Worm (Caenorhabditis elegans) whole organism, young adult: ENCODE data around the gene snfc-5.

Experiments used
- B0261.1 ChIP-seq: sonication (generic microtip); optimal IDR thresholded peaks from 2 replicates; lab custom pipeline; 2016; ENCODE audit warnings: mild to moderate bottlenecking, missing genetic modification characterization, moderate library complexity, missing compliant biosample characterization
- F57C9.4 ChIP-seq: sonication (generic microtip); optimal IDR thresholded peaks from 2 replicates; lab custom pipeline; 2017; ENCODE audit warnings: mild to moderate bottlenecking, missing genetic modification characterization, missing compliant biosample characterization
- Y56A3A.18 ChIP-seq: fragments of 200-800 bp; sonication (Bioruptor generic); IDR thresholded peaks from 2 replicates; pipeline ENCODE4 v1.3.6; 2022; ENCODE audit warnings: missing genetic modification reagents, missing genetic modification characterization, missing compliant biosample characterization
- akir-1 ChIP-seq: fragments of 200-800 bp; sonication (Bioruptor generic); optimal IDR thresholded peaks from 2 replicates; lab custom pipeline; 2018; ENCODE audit warnings: mild to moderate bottlenecking, missing genetic modification characterization, moderate library complexity, missing compliant biosample characterization
- ama-1 ChIP-seq, 3 experiments: fragments of 150-350 bp in 1 of 3; sonication (generic microtip) in 2 of 3; optimal IDR thresholded peaks; 2 replicates each; lab custom pipeline; 2014 to 2018; ENCODE audit warnings: missing biosample characterization in 2 of 3, missing genetic modification characterization in 2 of 3, missing genetic modification reagents in 2 of 3
- attf-3 ChIP-seq: fragments of 200-800 bp; sonication (Bioruptor generic); conservative IDR thresholded peaks from 2 replicates; pipeline ENCODE4 v1.3.6; 2022; ENCODE audit warnings: missing genetic modification reagents, missing genetic modification characterization, missing compliant biosample characterization
- ceh-79 ChIP-seq: sonication (generic microtip); optimal IDR thresholded peaks from 2 replicates; lab custom pipeline; 2017; ENCODE audit warnings: mild to moderate bottlenecking, missing genetic modification characterization, missing compliant biosample characterization
- die-1 ChIP-seq: sonication (generic microtip); optimal IDR thresholded peaks from 2 replicates; lab custom pipeline; 2016; ENCODE audit warnings: missing genotype, mild to moderate bottlenecking, missing genetic modification characterization, missing compliant biosample characterization
- mxl-1 ChIP-seq: sonication (generic microtip); optimal IDR thresholded peaks from 2 replicates; lab custom pipeline; 2016; ENCODE audit warnings: missing genetic modification characterization, missing compliant biosample characterization
- rcor-1 ChIP-seq: fragments of 200-800 bp; sonication (Bioruptor generic); IDR thresholded peaks from 2 replicates; pipeline ENCODE4 v1.3.6; 2022; ENCODE audit warnings: missing genetic modification reagents, missing genetic modification characterization, missing compliant biosample characterization
- repo-1 ChIP-seq: sonication (generic microtip); optimal IDR thresholded peaks from 2 replicates; lab custom pipeline; 2017; ENCODE audit warnings: mild to moderate bottlenecking, missing genetic modification characterization, missing compliant biosample characterization
- rpc-1 ChIP-seq, 2 experiments: fragments of 150-350 bp in 1 of 2; sonication (generic microtip) in 1 of 2; optimal IDR thresholded peaks; 2 replicates each; lab custom pipeline; 2014 to 2018; ENCODE audit warnings: missing biosample characterization in 1 of 2, missing genetic modification characterization in 1 of 2, missing genetic modification reagents in 1 of 2, missing genotype in 1 of 2
- unc-62 ChIP-seq: fragments of 150-350 bp; optimal IDR thresholded peaks from 2 replicates; lab custom pipeline; 2014; ENCODE audit warnings: missing biosample characterization, missing genetic modification reagents, missing genetic modification characterization

- TF ChIP-seq Y56A3A.18 (no peak), die-1 (tag; lab: Kevin White, UChicago) (no peak), unc-62 (GFP tag; lab: Kevin White, UChicago) (no peak), akir-1 (GFP tag; lab: Kevin White, UChicago) (no peak), ama-1 (optimal IDR thresholded peaks at IDR 0.05; lab: Kevin White, UChicago) (no peak), ama-1 (GFP tag; optimal IDR thresholded peaks at IDR 0.05; lab: Kevin White, UChicago) (no peak), B0261.1 (tag; lab: Kevin White, UChicago) (no peak), mxl-1 (tag; lab: Kevin White, UChicago) (no peak), repo-1 (tag; lab: Kevin White, UChicago) (no peak), rcor-1 (GFP tag; lab: Robert Waterston, UW) (no peak), ceh-79 (tag; lab: Kevin White, UChicago) (no peak), rpc-1 (optimal IDR thresholded peaks at IDR 0.05; lab: Kevin White, UChicago) (no peak), rpc-1 (tag; optimal IDR thresholded peaks at IDR 0.05; lab: Kevin White, UChicago) (no peak), attf-3 (GFP tag; lab: Robert Waterston, UW) (no peak), F57C9.4 (no peak)
Measured at ce11 chrIII:4359208-4359607, 45.4 kb upstream of the snfc-5 start.
